Fruit fly (Drosophila melanogaster): ENCODE measurements around the gene CG31142.

Gene CG31142

dm6 chr3R:23933430-23933683 lies 4.3 kb downstream of the CG31142 start, which contains the start of gene RpS19b:
Gene RpS19b, minus strand, starts transcription at chr3R:23933530.
- TF ChIP-seq Smox (GFP tag; optimal IDR thresholded peaks at IDR 0.05) = no peak

- TF ChIP-seq CG16779 (tag; optimal IDR thresholded peaks at IDR 0.05) (peak; percentile 96), Ets21C (GFP tag; optimal IDR thresholded peaks at IDR 0.05) (peak; percentile 94), CG8319 (GFP tag; optimal IDR thresholded peaks at IDR 0.05) (peak; percentile 95), CG11294 (GFP tag; IDR thresholded peaks at IDR 0.05) (peak; percentile 96), dac (GFP tag; optimal IDR thresholded peaks at IDR 0.05) (peak; percentile 94), Hr4 (GFP tag; optimal IDR thresholded peaks at IDR 0.05) (peak; percentile 97), Sox102F (GFP tag; optimal IDR thresholded peaks at IDR 0.05) (peak; percentile 97), CG7368 (GFP tag; optimal IDR thresholded peaks at IDR 0.05) (peak; percentile 98), CG8632 (GFP tag; optimal IDR thresholded peaks at IDR 0.05) (peak; percentile 96), Sox14 (GFP tag; optimal IDR thresholded peaks at IDR 0.05) (peak; percentile 98), Sox15 (GFP tag; optimal IDR thresholded peaks at IDR 0.05) (peak; percentile 94), fd85E (GFP tag; optimal IDR thresholded peaks at IDR 0.05) (no peak), Gug (GFP tag; IDR thresholded peaks at IDR 0.05) (peak; percentile 96), Eip75B (GFP tag; optimal IDR thresholded peaks at IDR 0.05) (peak; percentile 97), CG11902 (GFP tag; optimal IDR thresholded peaks at IDR 0.05) (peak; percentile 88), net (GFP tag; optimal IDR thresholded peaks at IDR 0.05) (peak; percentile 99), vri (GFP tag; optimal IDR thresholded peaks at IDR 0.05) (peak; percentile 96), CG9139 (GFP tag; optimal IDR thresholded peaks at IDR 0.05) (peak; percentile 87), pdm3 (GFP tag; optimal IDR thresholded peaks at IDR 0.05) (peak; percentile 98), fkh (GFP tag; optimal IDR thresholded peaks at IDR 0.05) (no peak), spab (GFP tag; optimal IDR thresholded peaks at IDR 0.05) (peak; percentile 97), CG3919 (GFP tag; optimal IDR thresholded peaks at IDR 0.05) (peak; percentile 99), ss (GFP tag; optimal IDR thresholded peaks at IDR 0.05) (peak; percentile 94 to 96), eg (GFP tag; IDR thresholded peaks at IDR 0.05) (peak; percentile 99), CG6276 (GFP tag; optimal IDR thresholded peaks at IDR 0.05) (peak; percentile 98), CG31627 (GFP tag; optimal IDR thresholded peaks at IDR 0.05) (peak; percentile 97), CG3032 (tag; optimal IDR thresholded peaks at IDR 0.05) (peak; percentile 92), CG1621 (tag; optimal IDR thresholded peaks at IDR 0.05) (peak; percentile 97), CG6163 (GFP tag; IDR thresholded peaks at IDR 0.05) (peak; percentile 99), topi (GFP tag; optimal IDR thresholded peaks at IDR 0.05) (peak; percentile 96), fd59A (GFP tag; optimal IDR thresholded peaks at IDR 0.05) (peak; percentile 94), acj6 (GFP tag; optimal IDR thresholded peaks at IDR 0.05) (peak; percentile 98), CG6792 (GFP tag; optimal IDR thresholded peaks at IDR 0.05) (peak; percentile 96), cyc (GFP tag; optimal IDR thresholded peaks at IDR 0.05) (peak; percentile 96), CG10631 (GFP tag; optimal IDR thresholded peaks at IDR 0.05) (peak; percentile 96), CG8119 (GFP tag; IDR thresholded peaks at IDR 0.05) (peak; percentile 97), CG15336 (GFP tag; IDR thresholded peaks at IDR 0.05) (peak; percentile 99), CG32006 (GFP tag; optimal IDR thresholded peaks at IDR 0.05) (peak; percentile 96), Eip93F (GFP tag; optimal IDR thresholded peaks at IDR 0.05) (no peak), lz (GFP tag; optimal IDR thresholded peaks at IDR 0.05) (peak; percentile 96), dsx (GFP tag; optimal IDR thresholded peaks at IDR 0.05; ENCODE audit: poor library complexity, severe bottlenecking) (peak; percentile 93), svp (GFP tag) (peak; percentile 98), Eip78C (GFP tag) (peak; percentile 99), CG4318 (GFP tag; optimal IDR thresholded peaks at IDR 0.05) (peak; percentile 92), Smox (GFP tag; optimal IDR thresholded peaks at IDR 0.05) (peak; percentile 96), Ets96B (tag; optimal IDR thresholded peaks at IDR 0.05) (peak; percentile 96), achi (GFP tag; optimal IDR thresholded peaks at IDR 0.05) (peak; percentile 98), CG34406 (GFP tag; optimal IDR thresholded peaks at IDR 0.05) (peak; percentile 96), esn (GFP tag; optimal IDR thresholded peaks at IDR 0.05) (peak; percentile 97)
These were observed 4.9 kb downstream of the CG31142 start, which contains the start of gene CG5854 for dm6 chr3R:23933684-23934575. Gene CG5854, plus strand, starts transcription at chr3R:23933912.

All from whole organism, prepupa.